Worm (Caenorhabditis elegans) whole organism, mixed stage, embryonic: ENCODE results near the gene flcn-1.
A peak's percentile ranks its signal among the peaks of the same experiment; 100 is the strongest.

Source experiments
- M03D4.4 ChIP-seq: sonication (generic microtip); optimal IDR thresholded peaks from 2 replicates; lab custom pipeline; 2017; ENCODE audit warnings: mild to moderate bottlenecking, missing genetic modification characterization, missing compliant biosample characterization
- bed-3 ChIP-seq: fragments of 200-800 bp; sonication (Bioruptor generic); optimal IDR thresholded peaks from 3 replicates; lab custom pipeline; 2018; ENCODE audit warnings: mild to moderate bottlenecking, missing genetic modification characterization, moderate library complexity, missing compliant biosample characterization
- blmp-1 ChIP-seq: fragments of 150-350 bp; optimal IDR thresholded peaks from 2 replicates; lab custom pipeline; 2014; ENCODE audit warnings: missing biosample characterization, missing genetic modification characterization
- ceh-39 ChIP-seq: fragments of 150-350 bp; optimal IDR thresholded peaks from 2 replicates; lab custom pipeline; 2014; ENCODE audit warnings: missing biosample characterization, missing genetic modification characterization
- ceh-43 ChIP-seq: fragments of 200-800 bp; sonication (Bioruptor generic); optimal IDR thresholded peaks from 2 replicates; lab custom pipeline; 2018; ENCODE audit warnings: mild to moderate bottlenecking, missing genetic modification characterization, moderate library complexity, missing compliant biosample characterization
- ceh-83 ChIP-seq: fragments of 200-800 bp; sonication (Bioruptor generic); optimal IDR thresholded peaks from 2 replicates; lab custom pipeline; 2018; ENCODE audit warnings: mild to moderate bottlenecking, missing genetic modification characterization, missing compliant biosample characterization
- ces-1 ChIP-seq: fragments of 150-350 bp; optimal IDR thresholded peaks from 2 replicates; lab custom pipeline; 2014; ENCODE audit warnings: missing biosample characterization, missing genetic modification reagents, missing genetic modification characterization
- cnd-1 ChIP-seq: fragments of 200-800 bp; sonication (Bioruptor generic); optimal IDR thresholded peaks from 2 replicates; lab custom pipeline; 2018; ENCODE audit warnings: mild to moderate bottlenecking, missing genetic modification characterization, missing compliant biosample characterization
- drap-1 ChIP-seq: fragments of 200-800 bp; sonication (Bioruptor generic); optimal IDR thresholded peaks from 3 replicates; lab custom pipeline; 2018; ENCODE audit warnings: mild to moderate bottlenecking, missing genetic modification characterization, missing compliant biosample characterization
- elt-1 ChIP-seq: sonication (generic microtip); optimal IDR thresholded peaks from 2 replicates; lab custom pipeline; 2017; ENCODE audit warnings: missing genetic modification characterization, mild to moderate bottlenecking, missing compliant biosample characterization, antibody characterized with exemption, moderate library complexity, borderline replicate concordance; ENCODE audit not compliant: insufficient read depth
- elt-3 ChIP-seq: fragments of 150-350 bp; optimal IDR thresholded peaks from 2 replicates; lab custom pipeline; 2014; ENCODE audit warnings: missing biosample characterization, missing genetic modification characterization
- flh-1 ChIP-seq: fragments of 200-800 bp; sonication (Bioruptor generic); optimal IDR thresholded peaks from 2 replicates; lab custom pipeline; 2018; ENCODE audit warnings: mild to moderate bottlenecking, missing genetic modification characterization, moderate library complexity, missing compliant biosample characterization
- ham-2 ChIP-seq: fragments of 200-800 bp; sonication (Bioruptor generic); optimal IDR thresholded peaks from 2 replicates; lab custom pipeline; 2018; ENCODE audit warnings: mild to moderate bottlenecking, missing genetic modification characterization, missing compliant biosample characterization
- hlh-1 ChIP-seq: fragments of 150-350 bp; optimal IDR thresholded peaks from 2 replicates; lab custom pipeline; 2014; ENCODE audit warnings: missing biosample characterization, missing genetic modification reagents, missing genetic modification characterization
- lin-13 ChIP-seq: fragments of 150-350 bp; optimal IDR thresholded peaks from 2 replicates; lab custom pipeline; 2014; ENCODE audit warnings: missing biosample characterization, missing genetic modification characterization
- lin-32 ChIP-seq: fragments of 200-800 bp; sonication (Bioruptor generic); optimal IDR thresholded peaks from 2 replicates; lab custom pipeline; 2018; ENCODE audit warnings: mild to moderate bottlenecking, missing genetic modification characterization, missing compliant biosample characterization
- lsy-2 ChIP-seq: fragments of 150-350 bp; optimal IDR thresholded peaks from 2 replicates; lab custom pipeline; 2014; ENCODE audit warnings: missing biosample characterization, missing genetic modification characterization
- mab-5 ChIP-seq: fragments of 150-350 bp; optimal IDR thresholded peaks from 2 replicates; lab custom pipeline; 2014; ENCODE audit warnings: missing biosample characterization, missing genetic modification characterization
- mep-1 ChIP-seq: fragments of 150-350 bp; optimal IDR thresholded peaks from 2 replicates; lab custom pipeline; 2017; ENCODE audit warnings: missing biosample characterization, missing genetic modification reagents, missing genetic modification characterization, inconsistent platforms
- mls-2 ChIP-seq: sonication (generic microtip); optimal IDR thresholded peaks from 2 replicates; lab custom pipeline; 2016; ENCODE audit warnings: mild to moderate bottlenecking, missing genetic modification characterization, moderate library complexity, missing compliant biosample characterization
- nhr-12 ChIP-seq: fragments of 150-350 bp; optimal IDR thresholded peaks from 2 replicates; lab custom pipeline; 2014; ENCODE audit warnings: missing biosample characterization, missing genetic modification characterization
- nhr-2 ChIP-seq: fragments of 150-350 bp; optimal IDR thresholded peaks from 2 replicates; lab custom pipeline; 2014; ENCODE audit warnings: missing biosample characterization, missing genetic modification characterization
- nhr-237 ChIP-seq: fragments of 150-350 bp; optimal IDR thresholded peaks from 2 replicates; lab custom pipeline; 2014; ENCODE audit warnings: missing biosample characterization, missing genetic modification characterization
- nhr-28 ChIP-seq: fragments of 150-350 bp; optimal IDR thresholded peaks from 2 replicates; lab custom pipeline; 2014; ENCODE audit warnings: missing biosample characterization, missing genetic modification characterization
- nhr-76 ChIP-seq: sonication (generic microtip); optimal IDR thresholded peaks from 2 replicates; lab custom pipeline; 2017; ENCODE audit warnings: missing biosample characterization, missing genetic modification characterization
- pha-4 ChIP-seq: fragments of 150-350 bp; optimal IDR thresholded peaks from 2 replicates; lab custom pipeline; 2018; ENCODE audit warnings: missing biosample characterization, missing genetic modification reagents, missing genetic modification characterization
- sem-2 ChIP-seq: fragments of 200-800 bp; sonication (Bioruptor generic); optimal IDR thresholded peaks from 2 replicates; lab custom pipeline; 2018; ENCODE audit warnings: mild to moderate bottlenecking, missing genetic modification characterization, missing compliant biosample characterization
- snpc-4 ChIP-seq: fragments of 150-350 bp; optimal IDR thresholded peaks from 2 replicates; lab custom pipeline; 2014; ENCODE audit warnings: missing biosample characterization, missing genetic modification characterization
- sptf-1 ChIP-seq: sonication (generic microtip); optimal IDR thresholded peaks from 2 replicates; lab custom pipeline; 2017; ENCODE audit warnings: mild to moderate bottlenecking, missing genetic modification characterization, moderate library complexity, missing compliant biosample characterization
- tbx-8 ChIP-seq: fragments of 200-800 bp; sonication (Bioruptor generic); optimal IDR thresholded peaks from 2 replicates; lab custom pipeline; 2018; ENCODE audit warnings: mild to moderate bottlenecking, missing genetic modification characterization, moderate library complexity, missing compliant biosample characterization
- unc-120 ChIP-seq: sonication (generic microtip); optimal IDR thresholded peaks from 2 replicates; lab custom pipeline; 2017; ENCODE audit warnings: missing genetic modification characterization, missing compliant biosample characterization; ENCODE audit not compliant: poor library complexity, severe bottlenecking
- unc-39 ChIP-seq: fragments of 150-350 bp; optimal IDR thresholded peaks from 2 replicates; lab custom pipeline; 2014; ENCODE audit warnings: missing biosample characterization, missing genetic modification characterization
- unc-62 ChIP-seq: fragments of 150-350 bp; optimal IDR thresholded peaks from 2 replicates; lab custom pipeline; 2014; ENCODE audit warnings: missing biosample characterization, missing genetic modification reagents, missing genetic modification characterization
- zip-8 ChIP-seq: fragments of 150-350 bp; optimal IDR thresholded peaks from 2 replicates; lab custom pipeline; 2014; ENCODE audit warnings: missing biosample characterization, missing genetic modification characterization
- ztf-11 ChIP-seq: fragments of 150-350 bp; optimal IDR thresholded peaks from 2 replicates; lab custom pipeline; 2014; ENCODE audit warnings: missing biosample characterization, missing genetic modification characterization

Gene flcn-1

ce11 chrII:6917710-6918109 is 10.9 kb upstream of the flcn-1 start, which contains the start of gene B0252.11:
B0252.11 (minus strand) TSS chrII:6917810.
- TF ChIP-seq elt-3 (no peak), nhr-12 (tag; lab: Kevin White, UChicago) (no peak), elt-1 (no peak), ces-1 (GFP tag; lab: Kevin White, UChicago) (no peak), sptf-1 (tag; lab: Kevin White, UChicago) (no peak), ceh-83 (GFP tag; lab: Kevin White, UChicago) (no peak), tbx-8 (no peak), nhr-28 (tag; lab: Kevin White, UChicago) (no peak), mab-5 (tag; lab: Kevin White, UChicago) (no peak), drap-1 (no peak), flh-1 (GFP tag; lab: Kevin White, UChicago) (no peak)
- TF ChIP-seq, all 35 proteins: peak for 0

DNA sequence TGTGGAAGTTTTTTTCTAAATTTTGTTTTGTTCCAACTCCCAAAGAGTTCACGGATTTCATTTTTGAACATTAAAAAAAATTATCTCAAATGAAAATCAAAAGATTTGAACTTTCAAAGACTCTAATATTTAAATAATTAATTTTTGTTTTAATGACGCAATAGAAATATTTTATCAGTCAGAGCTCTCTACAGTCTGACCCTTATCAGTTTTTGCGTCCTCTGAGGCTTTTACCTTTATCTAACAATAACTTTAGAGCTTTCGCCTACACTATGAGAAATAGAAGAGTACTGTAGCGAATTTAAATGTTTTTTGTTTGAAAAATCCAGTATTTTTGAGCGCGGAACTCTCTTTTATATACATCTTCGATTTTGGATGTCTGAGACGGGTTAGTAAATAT is 9.7 kb upstream of the flcn-1 start, which contains the start of gene B0252.5:
Gene B0252.5, minus strand, starts transcription at position 17 of the 400 bp plus-strand sequence.
- TF ChIP-seq nhr-28 (tag; lab: Kevin White, UChicago): no peak
- TF ChIP-seq nhr-12 (tag; lab: Kevin White, UChicago): no peak
- TF ChIP-seq nhr-76 (tag; lab: Kevin White, UChicago): no peak
- no peak for TF ChIP-seq mls-2 (tag; lab: Kevin White, UChicago)
- TF ChIP-seq ham-2: no peak
- no peak for TF ChIP-seq flh-1 (GFP tag; lab: Kevin White, UChicago)
- no peak for TF ChIP-seq nhr-237 (tag; lab: Kevin White, UChicago)
- TF ChIP-seq tbx-8: no peak
- TF ChIP-seq nhr-2 (tag; lab: Kevin White, UChicago): no peak
- TF ChIP-seq hlh-1 (tag; lab: Kevin White, UChicago): no peak
- TF ChIP-seq sptf-1 (tag; lab: Kevin White, UChicago): no peak
- TF ChIP-seq elt-3: no peak
- no peak for TF ChIP-seq elt-1
- TF ChIP-seq blmp-1 (tag; lab: Kevin White, UChicago): no peak
- no peak for TF ChIP-seq M03D4.4
- no peak for TF ChIP-seq zip-8 (tag; lab: Kevin White, UChicago)
- TF ChIP-seq pha-4 (tag; lab: Kevin White, UChicago): no peak

DNA sequence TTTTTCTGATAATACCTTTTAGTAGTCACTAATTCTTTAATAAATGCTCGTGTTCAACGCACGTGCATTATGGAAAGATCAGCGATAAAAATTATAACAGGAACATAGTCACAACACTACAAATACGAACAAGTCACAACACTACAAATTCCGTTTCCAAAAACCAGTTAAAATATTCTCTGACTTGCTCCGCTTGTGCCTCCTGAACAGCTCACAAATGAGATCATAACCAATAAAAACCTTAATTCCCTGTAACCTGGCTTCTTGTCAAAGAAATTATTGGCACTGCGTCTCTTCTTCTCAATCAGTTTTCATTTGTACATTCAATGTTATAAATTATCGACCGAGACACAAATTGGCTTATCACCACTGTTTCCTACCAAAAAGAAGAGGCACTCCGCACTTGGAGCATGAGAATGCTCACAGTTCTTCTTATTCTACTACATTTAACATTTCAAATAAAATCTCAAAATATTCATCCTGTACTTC is 9.2 kb upstream of the flcn-1 start, which contains the start of gene B0252.1:
Gene B0252.1, plus strand, starts transcription at position 318 of the 489 bp plus-strand sequence.
- TF ChIP-seq mep-1 (tag; lab: Kevin White, UChicago) (no peak), snpc-4 (tag; lab: Kevin White, UChicago) (no peak), cnd-1 (tag; lab: Kevin White, UChicago) (no peak), lsy-2 (tag; lab: Kevin White, UChicago) (no peak), ces-1 (GFP tag; lab: Kevin White, UChicago) (no peak), hlh-1 (tag; lab: Kevin White, UChicago) (no peak), blmp-1 (tag; lab: Kevin White, UChicago) (no peak), lin-13 (tag; lab: Kevin White, UChicago) (no peak), bed-3 (GFP tag; lab: Kevin White, UChicago) (no peak), lin-32 (GFP tag; lab: Kevin White, UChicago) (no peak), unc-62 (GFP tag; lab: Kevin White, UChicago) (no peak), elt-1 (no peak), unc-120 (tag; lab: Kevin White, UChicago) (no peak), nhr-237 (tag; lab: Kevin White, UChicago) (no peak), ceh-39 (tag; lab: Kevin White, UChicago) (no peak)

DNA sequence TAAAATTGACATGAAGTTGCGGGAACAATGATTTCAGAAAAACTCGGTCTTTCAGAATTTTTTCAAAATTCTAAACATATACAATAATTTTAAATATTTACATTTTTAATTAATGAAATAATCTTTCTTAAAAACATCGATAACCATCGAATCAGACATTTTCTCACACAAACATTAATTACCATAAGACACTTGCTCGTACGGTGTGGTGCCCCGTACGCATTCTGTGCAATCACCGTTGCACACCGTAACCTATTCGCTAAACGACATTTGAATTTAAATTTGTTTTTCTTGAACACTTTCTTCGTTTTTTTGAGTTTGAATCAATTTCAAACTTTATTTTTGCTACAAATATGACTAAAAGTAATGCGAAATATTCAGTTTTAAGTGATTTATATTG is 4.8 kb upstream of the flcn-1 start:
- TF ChIP-seq bed-3 (GFP tag; lab: Kevin White, UChicago) (no peak), lsy-2 (tag; lab: Kevin White, UChicago) (peak; percentile 40)

ce11 chrII:6926054-6926453 is 2.5 kb upstream of the flcn-1 start:
- TF ChIP-seq ces-1 (GFP tag; lab: Kevin White, UChicago) (no peak), unc-120 (tag; lab: Kevin White, UChicago) (no peak), snpc-4 (tag; lab: Kevin White, UChicago) (no peak), cnd-1 (tag; lab: Kevin White, UChicago) (no peak), elt-1 (no peak), nhr-12 (tag; lab: Kevin White, UChicago) (no peak), sem-2 (GFP tag; lab: Kevin White, UChicago) (no peak), tbx-8 (no peak), elt-3 (no peak), nhr-237 (tag; lab: Kevin White, UChicago) (no peak), lsy-2 (tag; lab: Kevin White, UChicago) (no peak), hlh-1 (tag; lab: Kevin White, UChicago) (no peak), ztf-11 (tag; lab: Kevin White, UChicago) (no peak), zip-8 (tag; lab: Kevin White, UChicago) (peak; percentile 20), sptf-1 (tag; lab: Kevin White, UChicago) (no peak), ceh-83 (GFP tag; lab: Kevin White, UChicago) (no peak), mep-1 (tag; lab: Kevin White, UChicago) (no peak), flh-1 (GFP tag; lab: Kevin White, UChicago) (no peak), nhr-2 (tag; lab: Kevin White, UChicago) (peak; percentile 76), pha-4 (tag; lab: Kevin White, UChicago) (peak; percentile 57), unc-62 (GFP tag; lab: Kevin White, UChicago) (peak; percentile 27), nhr-28 (tag; lab: Kevin White, UChicago) (no peak), bed-3 (GFP tag; lab: Kevin White, UChicago) (no peak), drap-1 (no peak), ceh-43 (no peak), M03D4.4 (no peak), blmp-1 (tag; lab: Kevin White, UChicago) (no peak), lin-13 (tag; lab: Kevin White, UChicago) (peak; percentile 27), mab-5 (tag; lab: Kevin White, UChicago) (no peak), lin-32 (GFP tag; lab: Kevin White, UChicago) (no peak), ham-2 (peak; percentile 65), mls-2 (tag; lab: Kevin White, UChicago) (no peak), unc-39 (tag; lab: Kevin White, UChicago) (no peak), nhr-76 (tag; lab: Kevin White, UChicago) (no peak)
